Worm (Caenorhabditis elegans) whole organism, L1 larva: ENCODE results near the gene exc-6.

Source experiments
- aly-2 ChIP-seq: fragments of 150-350 bp; optimal IDR thresholded peaks from 2 replicates; lab custom pipeline; 2014; ENCODE audit warnings: missing biosample characterization, missing genetic modification characterization
- egl-27 ChIP-seq, 2 experiments: fragments of 150-350 bp in 1 of 2; sonication (generic microtip); optimal IDR thresholded peaks; 3 replicates each; lab custom pipeline; 2017 to 2018; ENCODE audit warnings: missing biosample characterization in 2 of 2, missing genetic modification characterization in 2 of 2, missing genetic modification reagents in 2 of 2

DNA sequence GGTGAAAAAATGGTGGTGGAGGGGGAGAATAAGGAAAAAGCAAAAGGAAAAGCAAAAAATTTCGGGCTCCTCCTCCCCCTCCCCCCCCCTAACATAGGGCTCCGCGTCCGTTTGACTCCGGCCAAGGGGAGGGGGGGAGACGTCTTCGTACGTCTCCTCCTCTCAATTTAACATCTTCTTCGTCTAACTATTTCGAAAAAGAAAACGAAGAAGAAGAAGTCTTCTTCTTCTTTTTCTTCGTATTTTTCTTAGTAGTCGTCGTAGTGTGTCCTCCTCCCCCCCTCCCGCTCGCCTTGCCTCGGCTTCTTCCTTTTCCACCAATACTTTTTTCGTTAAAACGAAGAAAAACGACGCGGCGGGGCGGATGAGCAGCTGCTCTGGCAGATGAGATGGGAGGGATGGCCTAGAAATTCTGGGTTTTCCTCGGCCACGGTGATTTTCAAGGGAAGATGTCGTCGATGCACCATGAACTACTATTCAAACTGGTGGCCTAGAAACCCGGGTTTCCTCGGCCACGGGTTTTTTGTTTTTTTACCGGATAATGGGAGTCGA, 33.9 kb downstream of the exc-6 start:
- TF ChIP-seq egl-27 (tag; optimal IDR thresholded peaks at IDR 0.05; lab: Kevin White, UChicago) (no peak), aly-2 (tag; lab: Kevin White, UChicago) (no peak)
